Fruit fly (Drosophila melanogaster): ENCODE measurements around the gene CG16710.

DNA sequence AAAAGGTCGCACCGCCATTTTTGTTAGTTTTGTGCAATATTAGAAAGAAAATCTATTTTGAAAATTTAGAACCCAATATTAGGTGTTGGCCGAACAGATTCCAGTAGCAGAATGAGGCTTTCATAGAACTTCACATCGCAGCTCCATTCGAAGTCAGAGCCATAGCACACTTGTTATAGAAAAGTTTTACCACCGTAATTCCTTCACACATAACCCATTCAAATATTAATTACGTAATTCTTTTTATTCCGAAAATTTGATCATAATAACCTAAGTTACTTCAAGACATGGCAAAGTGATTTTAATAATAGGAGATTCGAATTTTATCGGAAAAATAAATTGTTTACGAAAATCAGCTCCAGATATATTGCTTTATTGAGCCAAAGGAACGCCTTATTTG lies 13.8 kb downstream of the CG16710 start, which contains the start of gene CG10252:
- TF ChIP-seq Myc (optimal IDR thresholded peaks at IDR 0.05): no peak
- TF ChIP-seq h (optimal IDR thresholded peaks at IDR 0.05): no peak
- no peak for TF ChIP-seq psq (optimal IDR thresholded peaks at IDR 0.05)
- no peak for TF ChIP-seq ttk (optimal IDR thresholded peaks at IDR 0.05)
- TF ChIP-seq insv (optimal IDR thresholded peaks at IDR 0.05): no peak
